Fruit fly (Drosophila melanogaster): Measurements from ENCODE around the gene eRF3.

The eRF3 gene

dm6 chr2L:12448082-12448621, 13.9 kb downstream of the eRF3 start, which contains the start of the genes CG5421 and Oatp33Eb:
Gene CG5421 (minus strand): TSS chr2L:12448132.
Gene Oatp33Eb (plus strand): TSS chr2L:12448484.
- TF ChIP-seq Sp1 (GFP tag; optimal IDR thresholded peaks at IDR 0.05) = peak; percentile 39
- TF ChIP-seq sage (GFP tag; optimal IDR thresholded peaks at IDR 0.05) = peak; percentile 36
- TF ChIP-seq br (GFP tag; optimal IDR thresholded peaks at IDR 0.05) = no peak

DNA sequence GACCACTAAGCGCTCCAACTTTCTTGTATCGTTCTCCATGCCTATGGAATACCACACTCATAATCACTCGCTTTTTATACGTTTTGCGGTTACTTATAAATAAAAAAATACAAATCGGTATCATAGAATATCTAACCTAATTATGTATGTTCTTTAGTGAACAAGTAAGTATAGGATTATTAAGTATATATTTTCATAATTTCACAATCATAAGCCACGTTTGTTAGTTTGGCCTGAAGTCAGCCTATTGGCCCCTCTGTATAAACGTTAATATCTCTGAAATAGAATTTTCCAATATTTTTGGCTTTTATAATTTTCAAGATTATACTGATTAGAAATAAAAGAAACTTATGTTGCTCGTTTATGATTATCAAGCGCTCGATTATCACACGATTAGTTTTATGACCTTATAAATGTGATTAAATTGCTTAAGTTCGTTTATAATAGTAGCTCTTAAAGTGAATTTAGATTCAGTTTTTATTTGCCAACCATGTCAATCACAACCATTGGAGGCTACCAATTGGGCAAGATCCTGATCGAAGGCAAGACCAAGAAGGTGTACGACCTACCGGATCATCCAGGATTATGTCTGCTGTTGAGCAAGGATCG, 19.0 kb downstream of the eRF3 start, which contains the start of gene CG5418:
CG5418 (minus strand) TSS at position 51 of the 609 bp plus-strand sequence.
- no peak for TF ChIP-seq dsf (GFP tag; optimal IDR thresholded peaks at IDR 0.05; ENCODE audit: borderline replicate concordance)
- TF ChIP-seq OdsH (GFP tag; optimal IDR thresholded peaks at IDR 0.05) = no peak
- no peak for TF ChIP-seq jim (GFP tag; optimal IDR thresholded peaks at IDR 0.05)
- TF ChIP-seq Vsx2 (GFP tag; optimal IDR thresholded peaks at IDR 0.05; ENCODE audit: partially characterized antibody) = no peak
- TF ChIP-seq N (GFP tag; optimal IDR thresholded peaks at IDR 0.05) = no peak
- TF ChIP-seq Hr83 (GFP tag; optimal IDR thresholded peaks at IDR 0.05; ENCODE audit: poor library complexity, severe bottlenecking) = no peak

DNA sequence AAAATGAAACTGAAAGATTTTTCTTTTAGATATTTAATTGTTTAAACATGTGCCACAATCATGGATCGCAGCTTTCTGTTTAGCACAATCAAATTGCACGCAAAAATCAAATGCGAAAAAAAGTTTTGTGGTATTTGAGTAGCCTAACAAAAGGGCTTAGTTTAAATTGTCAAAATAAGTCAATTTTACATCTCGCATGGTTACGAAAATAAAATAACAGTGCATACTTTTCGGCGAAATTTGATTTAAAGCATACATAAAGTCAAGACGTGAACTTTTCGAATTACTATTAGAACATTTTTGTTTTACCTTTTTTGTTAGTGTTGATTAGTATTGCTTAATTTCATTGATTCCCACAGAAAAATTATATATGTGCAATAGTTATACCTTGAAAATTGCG, 20.8 kb downstream of the eRF3 start:
- peak; percentile 2 for TF ChIP-seq woc (GFP tag; optimal IDR thresholded peaks at IDR 0.05)
- peak; percentile 49 for TF ChIP-seq N (GFP tag; optimal IDR thresholded peaks at IDR 0.05)
- TF ChIP-seq Hnf4 (GFP tag; optimal IDR thresholded peaks at IDR 0.05) = peak; percentile 15
- TF ChIP-seq tai (GFP tag; optimal IDR thresholded peaks at IDR 0.05) = no peak
- TF ChIP-seq Hr83 (GFP tag; optimal IDR thresholded peaks at IDR 0.05; ENCODE audit: poor library complexity, severe bottlenecking) = no peak
- TF ChIP-seq sage (GFP tag; optimal IDR thresholded peaks at IDR 0.05) = peak; percentile 17
- TF ChIP-seq br (GFP tag; optimal IDR thresholded peaks at IDR 0.05) = no peak
- peak; percentile 85 for TF ChIP-seq Myc (optimal IDR thresholded peaks at IDR 0.05)
- peak; percentile 76 for TF ChIP-seq Vsx2 (GFP tag; optimal IDR thresholded peaks at IDR 0.05; ENCODE audit: partially characterized antibody)
- TF ChIP-seq h (GFP tag; optimal IDR thresholded peaks at IDR 0.05) = no peak
- TF ChIP-seq brk (GFP tag; optimal IDR thresholded peaks at IDR 0.05) = peak; percentile 42

DNA sequence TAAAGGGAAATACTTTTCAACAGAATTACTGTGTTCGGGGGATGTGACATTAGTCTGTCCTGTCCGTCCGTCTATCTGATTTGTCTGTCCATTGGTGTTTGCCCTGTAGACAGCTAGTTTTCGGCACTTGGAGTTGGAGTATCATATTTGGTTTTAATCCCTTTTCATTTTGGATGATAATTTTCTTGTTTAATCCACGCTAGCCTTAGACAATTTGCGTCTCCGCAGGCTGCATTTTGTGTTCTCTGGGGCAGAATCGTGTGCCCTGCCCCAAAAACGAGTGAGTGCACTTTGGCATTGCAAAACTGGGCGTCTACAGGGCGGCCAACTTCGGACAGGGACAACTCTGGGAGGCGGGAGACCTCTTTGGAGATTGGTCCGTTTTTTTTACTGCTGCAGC, 21.5 kb downstream of the eRF3 start:
- TF ChIP-seq Jra (GFP tag; optimal IDR thresholded peaks at IDR 0.05) = no peak
- TF ChIP-seq dmrt93B (GFP tag; optimal IDR thresholded peaks at IDR 0.05) = no peak
- TF ChIP-seq Dfd (GFP tag; optimal IDR thresholded peaks at IDR 0.05) = no peak
- no peak for TF ChIP-seq usp (GFP tag; optimal IDR thresholded peaks at IDR 0.05)
- no peak for TF ChIP-seq Sp1 (GFP tag; optimal IDR thresholded peaks at IDR 0.05)
- TF ChIP-seq N (GFP tag; optimal IDR thresholded peaks at IDR 0.05) = no peak
- no peak for TF ChIP-seq psq (GFP tag; optimal IDR thresholded peaks at IDR 0.05)
- no peak for TF ChIP-seq Hnf4 (GFP tag; optimal IDR thresholded peaks at IDR 0.05)
- no peak for TF ChIP-seq lola (GFP tag; optimal IDR thresholded peaks at IDR 0.05)
- no peak for TF ChIP-seq Dif (GFP tag; optimal IDR thresholded peaks at IDR 0.05; ENCODE audit: partially characterized antibody)
- TF ChIP-seq CG9705 (GFP tag; optimal IDR thresholded peaks at IDR 0.05) = no peak
- no peak for TF ChIP-seq Myc (optimal IDR thresholded peaks at IDR 0.05)
- TF ChIP-seq jim (GFP tag; optimal IDR thresholded peaks at IDR 0.05) = no peak
- no peak for TF ChIP-seq Abd-B (GFP tag; optimal IDR thresholded peaks at IDR 0.05)
- no peak for TF ChIP-seq foxo (GFP tag; optimal IDR thresholded peaks at IDR 0.05)
- TF ChIP-seq br (GFP tag; optimal IDR thresholded peaks at IDR 0.05) = no peak
- TF ChIP-seq dsf (GFP tag; optimal IDR thresholded peaks at IDR 0.05; ENCODE audit: borderline replicate concordance) = no peak
- TF ChIP-seq sv (GFP tag; optimal IDR thresholded peaks at IDR 0.05) = no peak
- TF ChIP-seq dl (GFP tag; optimal IDR thresholded peaks at IDR 0.05; ENCODE audit: insufficient read depth in 1 of 2, partially characterized antibody in 2 of 2) = no peak
- no peak for TF ChIP-seq Hr83 (GFP tag; optimal IDR thresholded peaks at IDR 0.05; ENCODE audit: poor library complexity, severe bottlenecking)

- no peak for TF ChIP-seq usp (GFP tag; optimal IDR thresholded peaks at IDR 0.05)
- TF ChIP-seq Hr83 (GFP tag; optimal IDR thresholded peaks at IDR 0.05; ENCODE audit: poor library complexity, severe bottlenecking) = peak; percentile 5
- TF ChIP-seq h (GFP tag; optimal IDR thresholded peaks at IDR 0.05) = no peak
- no peak for TF ChIP-seq Jra (GFP tag; optimal IDR thresholded peaks at IDR 0.05)
- TF ChIP-seq sv (GFP tag; optimal IDR thresholded peaks at IDR 0.05) = no peak
- no peak for TF ChIP-seq Dfd (GFP tag; optimal IDR thresholded peaks at IDR 0.05)
- no peak for TF ChIP-seq Rel (GFP tag; optimal IDR thresholded peaks at IDR 0.05)
- TF ChIP-seq Rel (tag; optimal IDR thresholded peaks at IDR 0.05) = no peak
- TF ChIP-seq pan (optimal IDR thresholded peaks at IDR 0.05) = no peak
- peak; percentile 28 for TF ChIP-seq rgr (GFP tag; optimal IDR thresholded peaks at IDR 0.05)
- no peak for TF ChIP-seq sage (GFP tag; optimal IDR thresholded peaks at IDR 0.05)
- no peak for TF ChIP-seq psq (GFP tag; optimal IDR thresholded peaks at IDR 0.05)
- TF ChIP-seq Sp1 (GFP tag; optimal IDR thresholded peaks at IDR 0.05) = no peak
- no peak for TF ChIP-seq br (GFP tag; optimal IDR thresholded peaks at IDR 0.05)
- TF ChIP-seq jim (GFP tag; optimal IDR thresholded peaks at IDR 0.05) = no peak
- no peak for TF ChIP-seq N (GFP tag; optimal IDR thresholded peaks at IDR 0.05)
- no peak for TF ChIP-seq Abd-B (GFP tag; optimal IDR thresholded peaks at IDR 0.05)
- no peak for TF ChIP-seq tai (GFP tag; optimal IDR thresholded peaks at IDR 0.05)
- no peak for TF ChIP-seq GATAd (GFP tag; optimal IDR thresholded peaks at IDR 0.05)
- TF ChIP-seq OdsH (GFP tag; optimal IDR thresholded peaks at IDR 0.05) = no peak
- TF ChIP-seq fru (GFP tag; optimal IDR thresholded peaks at IDR 0.05) = no peak
- no peak for TF ChIP-seq Dif (GFP tag; optimal IDR thresholded peaks at IDR 0.05; ENCODE audit: partially characterized antibody)
- peak; percentile 6 for TF ChIP-seq CG32264 (GFP tag; optimal IDR thresholded peaks at IDR 0.05)
Observed at dm6 chr2L:12457201-12457600, 22.9 kb downstream of the eRF3 start.
